Worm (Caenorhabditis elegans): Measurements from ENCODE around the gene T11F9.10.
A peak's percentile ranks its signal among the peaks of the same experiment; 100 is the strongest.

T11F9.10 gene

DNA sequence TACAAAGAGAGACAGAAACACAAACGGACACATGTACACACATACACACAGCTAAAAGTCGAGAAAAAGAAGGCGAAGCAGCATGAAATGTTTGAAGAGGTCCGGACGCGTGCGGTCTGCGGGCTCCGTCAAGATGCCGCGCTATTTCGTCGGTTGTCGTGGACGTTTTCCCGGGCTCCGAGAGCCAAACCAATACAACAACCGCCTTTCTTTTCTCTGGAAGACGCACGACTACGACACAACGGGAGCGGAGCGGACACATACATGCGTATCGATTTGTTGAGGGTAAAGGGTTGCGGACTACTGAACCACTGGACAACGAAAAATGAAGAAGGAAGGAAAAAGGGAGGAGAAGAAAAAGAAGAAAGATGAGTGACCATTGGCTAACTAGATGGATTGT is 41.4 kb upstream of the T11F9.10 start:
- TF ChIP-seq zfh-2 (GFP tag; conservative IDR thresholded peaks at IDR 0.05) (peak; percentile 82), hmg-1.2 (GFP tag; IDR thresholded peaks at IDR 0.05) (no peak), efl-1 (GFP tag; optimal IDR thresholded peaks at IDR 0.05) (no peak), snpc-4 (GFP tag; optimal IDR thresholded peaks at IDR 0.05) (no peak), snpc-4 (tag; optimal IDR thresholded peaks at IDR 0.05) (no peak), cebp-2 (GFP tag; IDR thresholded peaks at IDR 0.05) (0 out of 2 replicates have a peak, but pooled peaks have one; percentile 37), lin-54 (GFP tag; optimal IDR thresholded peaks at IDR 0.05) (no peak), snpc-1.1 (tag; optimal IDR thresholded peaks at IDR 0.05; ENCODE audit: insufficient read depth) (no peak), nhr-90 (tag; optimal IDR thresholded peaks at IDR 0.05) (no peak), die-1 (tag; optimal IDR thresholded peaks at IDR 0.05) (no peak), ztf-6 (GFP tag; IDR thresholded peaks at IDR 0.05) (no peak), B0336.3 (GFP tag; IDR thresholded peaks at IDR 0.05) (no peak), F10E7.11 (tag; optimal IDR thresholded peaks at IDR 0.05) (no peak), ZK185.1 (tag; optimal IDR thresholded peaks at IDR 0.05; ENCODE audit: poor library complexity, severe bottlenecking) (no peak), F57C9.4 (tag; optimal IDR thresholded peaks at IDR 0.05) (no peak), attf-3 (GFP tag; conservative IDR thresholded peaks at IDR 0.05) (no peak), madf-10 (tag; optimal IDR thresholded peaks at IDR 0.05) (peak; percentile 33), akir-1 (GFP tag; optimal IDR thresholded peaks at IDR 0.05) (no peak), aptf-3 (GFP tag; IDR thresholded peaks at IDR 0.05) (no peak), lag-1 (GFP tag; IDR thresholded peaks at IDR 0.05) (no peak), ekl-4 (GFP tag; IDR thresholded peaks at IDR 0.05) (no peak), rec-8 (tag; optimal IDR thresholded peaks at IDR 0.05) (no peak), Y67H2A.10 (GFP tag; conservative IDR thresholded peaks at IDR 0.05) (no peak), attf-6 (GFP tag; IDR thresholded peaks at IDR 0.05) (no peak)

DNA sequence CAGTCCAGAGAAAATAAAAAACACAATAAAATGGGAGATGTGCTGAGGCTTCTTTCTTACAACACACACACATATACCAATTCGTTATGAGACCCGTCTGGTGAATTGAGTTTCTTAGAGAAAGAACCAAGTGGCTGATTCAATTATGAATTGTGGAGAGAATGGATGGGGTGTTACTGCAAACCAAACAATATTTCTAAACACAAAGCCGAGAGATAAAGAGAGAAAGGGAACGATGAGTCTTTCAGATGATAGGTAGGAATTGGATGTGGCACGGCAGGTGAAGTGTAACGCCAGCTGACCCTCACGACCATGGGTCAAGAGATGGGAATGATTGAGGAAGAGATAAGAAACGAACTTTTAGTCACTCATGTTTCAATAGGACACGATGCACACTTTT is 40.5 kb upstream of the T11F9.10 start, which contains the start of gene mig-17:
mig-17 (plus strand) TSS at position 389 of the 400 bp plus-strand sequence.
- no peak for TF ChIP-seq zim-3 (tag; optimal IDR thresholded peaks at IDR 0.05)
- no peak for TF ChIP-seq B0019.2 (GFP tag; conservative IDR thresholded peaks at IDR 0.05)
- TF ChIP-seq snpc-4 (GFP tag; optimal IDR thresholded peaks at IDR 0.05): no peak
- no peak for TF ChIP-seq snpc-4 (tag; optimal IDR thresholded peaks at IDR 0.05)
- TF ChIP-seq egl-44 (GFP tag; IDR thresholded peaks at IDR 0.05): no peak
- TF ChIP-seq egl-18 (GFP tag; IDR thresholded peaks at IDR 0.05): no peak
- no peak for TF ChIP-seq egrh-3 (GFP tag; IDR thresholded peaks at IDR 0.05)

DNA sequence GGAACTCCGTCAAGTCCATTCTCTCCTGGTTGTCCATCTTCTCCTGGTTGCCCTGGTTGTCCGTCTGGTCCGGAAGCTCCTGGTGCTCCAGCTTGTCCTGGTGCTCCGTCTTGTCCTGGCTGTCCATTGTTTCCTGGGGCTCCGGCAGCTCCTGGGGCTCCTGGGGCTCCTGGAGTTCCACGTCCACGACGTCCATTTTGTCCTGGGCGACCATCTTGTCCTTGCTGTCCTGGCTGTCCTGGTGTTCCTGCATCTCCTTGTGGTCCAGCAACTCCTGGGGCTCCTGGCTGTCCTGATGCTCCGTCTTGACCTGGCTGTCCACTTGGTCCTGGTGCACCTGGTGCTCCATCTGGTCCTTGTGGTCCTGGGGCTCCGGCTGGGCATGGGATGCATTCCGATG is 37.4 kb upstream of the T11F9.10 start:
- TF ChIP-seq egrh-3 (GFP tag; IDR thresholded peaks at IDR 0.05): peak; percentile 81
- TF ChIP-seq zfh-2 (GFP tag; conservative IDR thresholded peaks at IDR 0.05): peak; percentile 93
- no peak for TF ChIP-seq F52B5.7 (tag; optimal IDR thresholded peaks at IDR 0.05)

DNA sequence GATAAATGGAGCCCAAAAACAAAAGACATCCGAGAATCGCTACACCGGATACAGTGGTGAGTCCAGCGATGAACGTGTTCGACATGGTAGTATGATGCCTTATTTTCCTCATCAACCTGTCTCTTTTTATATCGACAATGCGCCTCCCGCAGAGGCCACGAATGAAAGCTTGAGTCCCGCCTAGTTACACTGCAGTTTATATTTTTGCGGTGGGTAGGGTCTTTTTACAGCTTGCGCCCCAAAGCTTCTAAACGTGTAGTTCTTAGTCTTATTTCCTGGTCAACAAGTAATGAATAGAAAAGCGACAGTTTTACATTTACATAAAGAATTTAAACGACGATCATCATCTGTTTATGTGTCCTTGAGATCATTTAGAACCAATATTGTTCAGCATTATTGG is 36.5 kb upstream of the T11F9.10 start, which contains the start of gene col-156:
col-156 (minus strand) TSS at position 101 of the 400 bp plus-strand sequence.
- TF ChIP-seq attf-5 (GFP tag; optimal IDR thresholded peaks at IDR 0.05): no peak
- TF ChIP-seq sdz-38 (tag; optimal IDR thresholded peaks at IDR 0.05): no peak
- TF ChIP-seq let-526 (GFP tag; IDR thresholded peaks at IDR 0.05): no peak
- no peak for TF ChIP-seq gei-17 (GFP tag; optimal IDR thresholded peaks at IDR 0.05)
- TF ChIP-seq Y56A3A.18 (GFP tag; IDR thresholded peaks at IDR 0.05): no peak
- TF ChIP-seq B0336.3 (GFP tag; IDR thresholded peaks at IDR 0.05): no peak
- no peak for TF ChIP-seq nhr-179 (tag; optimal IDR thresholded peaks at IDR 0.05)

Data from whole organism, young adult.